Worm (Caenorhabditis elegans) whole organism, mixed stage, embryonic: Measurements from ENCODE around the gene clc-19.

Source experiments
- M03D4.4 ChIP-seq: sonication (generic microtip); optimal IDR thresholded peaks from 2 replicates; lab custom pipeline; 2017; ENCODE audit warnings: mild to moderate bottlenecking, missing genetic modification characterization, missing compliant biosample characterization
- nhr-28 ChIP-seq: fragments of 150-350 bp; optimal IDR thresholded peaks from 2 replicates; lab custom pipeline; 2014; ENCODE audit warnings: missing biosample characterization, missing genetic modification characterization
- nhr-76 ChIP-seq: sonication (generic microtip); optimal IDR thresholded peaks from 2 replicates; lab custom pipeline; 2017; ENCODE audit warnings: missing biosample characterization, missing genetic modification characterization

DNA sequence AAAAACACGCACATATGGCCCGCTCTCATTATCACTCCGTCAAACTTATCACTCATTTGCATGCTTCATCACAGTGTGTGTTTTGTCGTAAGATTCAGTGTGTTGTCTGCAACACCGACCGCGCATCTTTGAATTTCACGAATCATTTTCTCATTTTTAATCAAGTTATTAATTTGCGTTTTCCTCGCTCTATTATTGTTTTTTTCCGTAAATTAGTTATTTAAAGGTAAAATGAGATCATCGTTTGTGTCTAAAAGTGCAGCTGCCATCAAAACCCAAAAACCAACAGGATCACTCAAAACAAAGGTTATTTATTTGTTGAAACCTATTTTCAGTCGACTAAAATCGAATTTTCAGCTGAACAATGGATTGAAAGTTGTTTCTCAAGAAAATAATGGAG, 6.3 kb upstream of the clc-19 start, which contains the start of the genes T24C4.5 and ucr-2.3:
- no peak for TF ChIP-seq nhr-28 (tag; lab: Kevin White, UChicago)
- TF ChIP-seq M03D4.4 (tag; lab: Kevin White, UChicago), result no peak
- TF ChIP-seq nhr-76 (tag; lab: Kevin White, UChicago), result no peak
